Worm (Caenorhabditis elegans) whole organism, L1 larva: ENCODE measurements around the gene F54E2.1.
A peak's percentile ranks its signal among the peaks of the same experiment; 100 is the strongest.

Experiments used
- C04F5.9 ChIP-seq: sonication (generic microtip); optimal IDR thresholded peaks from 2 replicates; lab custom pipeline; 2016; ENCODE audit warnings: missing genetic modification characterization, missing compliant biosample characterization
- C16A3.4 ChIP-seq: fragments of 150-350 bp; optimal IDR thresholded peaks from 2 replicates; lab custom pipeline; 2014; ENCODE audit warnings: missing biosample characterization, missing genetic modification characterization
- C34B4.2 ChIP-seq: sonication (generic microtip); optimal IDR thresholded peaks from 2 replicates; lab custom pipeline; 2017; ENCODE audit warnings: mild to moderate bottlenecking, missing genetic modification characterization, missing compliant biosample characterization
- F16B12.6 ChIP-seq: fragments of 150-350 bp; optimal IDR thresholded peaks from 2 replicates; lab custom pipeline; 2014; ENCODE audit warnings: missing biosample characterization, missing genetic modification characterization
- Y116A8C.19 ChIP-seq: sonication (generic microtip); optimal IDR thresholded peaks from 2 replicates; lab custom pipeline; 2016; ENCODE audit warnings: missing compliant biosample characterization, missing genetic modification characterization, borderline replicate concordance
- alr-1 ChIP-seq: fragments of 200-800 bp; sonication (Bioruptor generic); optimal IDR thresholded peaks from 2 replicates; lab custom pipeline; 2018; ENCODE audit warnings: borderline replicate concordance, mild to moderate bottlenecking, missing genetic modification characterization, missing compliant biosample characterization
- ceh-63 ChIP-seq: fragments of 200-800 bp; sonication (Bioruptor generic); optimal IDR thresholded peaks from 2 replicates; lab custom pipeline; 2018; ENCODE audit warnings: mild to moderate bottlenecking, missing genetic modification characterization, missing compliant biosample characterization
- ceh-8 ChIP-seq: fragments of 200-800 bp; sonication (Bioruptor generic); optimal IDR thresholded peaks from 2 replicates; lab custom pipeline; 2018; ENCODE audit warnings: mild to moderate bottlenecking, missing genetic modification characterization, moderate library complexity, missing compliant biosample characterization
- ces-1 ChIP-seq: fragments of 150-350 bp; optimal IDR thresholded peaks from 2 replicates; lab custom pipeline; 2014; ENCODE audit warnings: missing biosample characterization, missing genetic modification reagents, missing genetic modification characterization
- efl-1 ChIP-seq, 4 experiments: fragments of 150-350 bp; optimal IDR thresholded peaks in 3 of 4; peaks in 1 of 4; 1 replicate in 1 of 4; 2 replicates in 3 of 4; lab custom pipeline; 2014; ENCODE audit warnings: missing biosample characterization in 2 of 4, missing genetic modification characterization in 2 of 4, missing genetic modification reagents in 2 of 4
- egl-13 ChIP-seq: sonication (generic microtip); optimal IDR thresholded peaks from 2 replicates; lab custom pipeline; 2016; ENCODE audit warnings: missing genotype, missing genetic modification reagents, missing genetic modification characterization, missing compliant biosample characterization
- elt-2 ChIP-seq: sonication (generic microtip); optimal IDR thresholded peaks from 2 replicates; lab custom pipeline; 2016; ENCODE audit warnings: missing genetic modification characterization, mild to moderate bottlenecking, inconsistent platforms, missing compliant biosample characterization, missing genetic modification reagents
- elt-3 ChIP-seq, 6 experiments: fragments of 150-350 bp in 1 of 6; sonication (generic microtip); optimal IDR thresholded peaks; 2 replicates each; lab custom pipeline; 2017 to 2018; ENCODE audit warnings: missing biosample characterization in 6 of 6, missing genetic modification characterization in 6 of 6, inconsistent platforms in 1 of 6
- fkh-10 ChIP-seq: sonication (generic microtip); optimal IDR thresholded peaks from 2 replicates; lab custom pipeline; 2017; ENCODE audit warnings: missing biosample characterization, missing genetic modification reagents, missing genetic modification characterization
- fos-1 ChIP-seq: fragments of 150-350 bp; optimal IDR thresholded peaks from 2 replicates; lab custom pipeline; 2014; ENCODE audit warnings: missing biosample characterization, missing genetic modification characterization
- hlh-4 ChIP-seq: sonication (generic microtip); optimal IDR thresholded peaks from 2 replicates; lab custom pipeline; 2016; ENCODE audit warnings: mild to moderate bottlenecking, missing genetic modification characterization, missing compliant biosample characterization
- hpl-2 ChIP-seq: fragments of 150-350 bp; optimal IDR thresholded peaks from 2 replicates; lab custom pipeline; 2014; ENCODE audit warnings: missing biosample characterization, missing genetic modification reagents, missing genetic modification characterization
- lin-13 ChIP-seq: fragments of 150-350 bp; optimal IDR thresholded peaks from 2 replicates; lab custom pipeline; 2014; ENCODE audit warnings: missing biosample characterization, missing genetic modification reagents, missing genetic modification characterization
- lin-35 ChIP-seq, 2 experiments: fragments of 150-350 bp; optimal IDR thresholded peaks; 2 replicates each; lab custom pipeline; 2014; ENCODE audit warnings: missing biosample characterization in 2 of 2, missing genetic modification characterization in 2 of 2, missing genetic modification reagents in 2 of 2
- lir-3 ChIP-seq: sonication (generic microtip); optimal IDR thresholded peaks from 2 replicates; lab custom pipeline; 2016; ENCODE audit warnings: mild to moderate bottlenecking, missing genetic modification characterization, moderate library complexity, missing compliant biosample characterization; ENCODE audit not compliant: poor library complexity
- lsy-2 ChIP-seq, 2 experiments: fragments of 150-350 bp; optimal IDR thresholded peaks; 2 replicates each; lab custom pipeline; 2014; ENCODE audit warnings: missing biosample characterization in 2 of 2, missing genetic modification characterization in 2 of 2
- mab-9 ChIP-seq: fragments of 200-800 bp; sonication (Bioruptor generic); IDR thresholded peaks from 2 replicates; pipeline ENCODE4 v1.3.6; 2022; ENCODE audit warnings: missing genetic modification reagents, missing genetic modification characterization, missing compliant biosample characterization
- mdl-1 ChIP-seq, 2 experiments: fragments of 150-350 bp; optimal IDR thresholded peaks; 2 replicates each; lab custom pipeline; 2014 to 2017; ENCODE audit warnings: missing biosample characterization in 2 of 2, missing genetic modification characterization in 2 of 2, inconsistent platforms in 1 of 2
- mep-1 ChIP-seq: fragments of 150-350 bp; optimal IDR thresholded peaks from 2 replicates; lab custom pipeline; 2014; ENCODE audit warnings: missing biosample characterization, missing genetic modification characterization
- nhr-12 ChIP-seq: sonication (generic microtip); optimal IDR thresholded peaks from 2 replicates; lab custom pipeline; 2017; ENCODE audit warnings: missing biosample characterization, missing genetic modification characterization
- nhr-28 ChIP-seq: fragments of 150-350 bp; optimal IDR thresholded peaks from 2 replicates; lab custom pipeline; 2014; ENCODE audit warnings: missing biosample characterization, missing genetic modification characterization
- nhr-71 ChIP-seq: sonication (generic microtip); optimal IDR thresholded peaks from 2 replicates; lab custom pipeline; 2016; ENCODE audit warnings: mild to moderate bottlenecking, missing genetic modification characterization, moderate library complexity, missing compliant biosample characterization
- nhr-84 ChIP-seq: sonication (generic microtip); optimal IDR thresholded peaks from 2 replicates; lab custom pipeline; 2017; ENCODE audit warnings: missing biosample characterization, missing genetic modification characterization
- nhr-85 ChIP-seq: sonication (generic microtip); peaks from one replicate; lab custom pipeline; 2016; ENCODE audit warnings: missing genetic modification characterization, inconsistent platforms, missing compliant biosample characterization
- rnt-1 ChIP-seq: sonication (generic microtip); optimal IDR thresholded peaks from 2 replicates; lab custom pipeline; 2016; ENCODE audit warnings: mild to moderate bottlenecking, missing genetic modification characterization, moderate library complexity, missing compliant biosample characterization
- snpc-4 ChIP-seq: fragments of 150-350 bp; optimal IDR thresholded peaks from 2 replicates; lab custom pipeline; 2014; ENCODE audit warnings: missing biosample characterization, missing genetic modification characterization
- sox-4 ChIP-seq: sonication (generic microtip); optimal IDR thresholded peaks from 2 replicates; lab custom pipeline; 2016; ENCODE audit warnings: missing genetic modification characterization, missing compliant biosample characterization
- sptf-1 ChIP-seq: fragments of 150-350 bp; optimal IDR thresholded peaks from 2 replicates; lab custom pipeline; 2014; ENCODE audit warnings: missing biosample characterization, missing genetic modification characterization
- unc-130 ChIP-seq: fragments of 150-350 bp; optimal IDR thresholded peaks from 2 replicates; lab custom pipeline; 2017; ENCODE audit warnings: missing biosample characterization, missing genetic modification characterization, inconsistent platforms
- unc-30 ChIP-seq: sonication (generic microtip); optimal IDR thresholded peaks from 2 replicates; lab custom pipeline; 2017; ENCODE audit warnings: missing biosample characterization, missing genetic modification characterization
- unc-98 ChIP-seq: fragments of 200-800 bp; sonication (Bioruptor generic); IDR thresholded peaks from 2 replicates; pipeline ENCODE4 v1.3.6; 2022; ENCODE audit warnings: missing genetic modification characterization, missing compliant biosample characterization
- xbp-1 ChIP-seq: sonication (generic microtip); optimal IDR thresholded peaks from 2 replicates; lab custom pipeline; 2016; ENCODE audit warnings: missing genetic modification characterization, missing compliant biosample characterization
- zip-4 ChIP-seq: fragments of 200-800 bp; sonication (Bioruptor generic); optimal IDR thresholded peaks from 2 replicates; lab custom pipeline; 2018; ENCODE audit warnings: mild to moderate bottlenecking, missing genetic modification characterization, moderate library complexity, missing compliant biosample characterization

The F54E2.1 gene

DNA sequence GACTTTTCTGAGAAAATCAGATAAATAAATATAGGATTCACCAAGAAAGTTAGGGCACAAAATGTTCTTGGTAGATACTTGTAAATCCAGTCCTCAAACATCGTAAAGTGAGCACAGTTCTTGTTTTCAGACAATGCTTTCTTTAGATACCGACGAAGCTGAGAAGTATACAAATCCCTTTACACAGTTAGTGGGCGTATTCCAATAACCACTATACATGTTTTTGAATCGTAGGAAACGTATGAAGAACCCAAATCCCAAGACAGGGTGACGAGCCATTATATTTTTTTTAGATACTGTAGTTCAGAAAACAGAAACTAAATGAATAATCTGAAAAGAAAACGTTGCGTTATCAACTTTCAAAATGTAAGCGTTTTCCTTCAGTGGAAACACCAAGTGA is 35.6 kb downstream of the F54E2.1 start, which contains the start of gene srj-44:
srj-44 (minus strand) TSS at position 101 of the 400 bp plus-strand sequence.
- TF ChIP-seq C34B4.2 (tag; lab: Kevin White, UChicago) (no peak), unc-130 (no peak), efl-1 (optimal IDR thresholded peaks at IDR 0.05; lab: Kevin White, UChicago) (no peak), efl-1 (GFP tag; optimal IDR thresholded peaks at IDR 0.05 in 1 of 2; lab: Kevin White, UChicago) (peak in 1 of 2 experiments; percentile 29)

DNA sequence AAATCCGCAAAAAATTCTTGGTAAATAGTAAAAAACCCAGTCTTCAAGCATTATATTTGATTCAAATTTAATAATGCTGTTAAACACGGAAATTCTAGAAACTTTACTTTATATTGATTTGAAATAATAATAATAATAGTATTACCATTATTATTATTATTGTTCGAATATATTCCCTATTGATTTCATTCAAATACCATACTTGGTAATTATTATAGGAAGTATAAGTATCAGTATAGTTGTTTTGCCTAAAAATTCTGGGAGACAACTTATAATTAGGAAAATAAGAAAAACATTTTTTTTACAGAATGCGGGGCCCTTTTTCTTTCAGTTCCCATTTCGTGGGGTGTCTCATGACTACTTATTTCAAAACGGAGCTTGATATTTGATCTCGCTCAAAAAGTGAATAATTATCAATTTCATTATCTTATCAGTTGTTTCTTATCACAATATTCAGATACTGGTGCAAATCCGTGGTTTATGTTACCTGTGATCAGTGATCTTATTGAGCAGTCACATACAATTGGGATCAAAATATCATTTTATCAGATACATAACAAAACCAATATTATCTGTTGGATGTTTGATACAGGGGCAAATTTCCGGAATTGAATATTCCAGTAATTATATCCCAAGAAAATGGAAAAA is 38.2 kb downstream of the F54E2.1 start, which contains the start of gene srj-49:
srj-49 (minus strand) TSS at position 51 of the 648 bp plus-strand sequence.
- no peak for TF ChIP-seq C16A3.4 (tag; lab: Kevin White, UChicago)
- TF ChIP-seq elt-2 (tag; lab: Kevin White, UChicago): peak; percentile 96

DNA sequence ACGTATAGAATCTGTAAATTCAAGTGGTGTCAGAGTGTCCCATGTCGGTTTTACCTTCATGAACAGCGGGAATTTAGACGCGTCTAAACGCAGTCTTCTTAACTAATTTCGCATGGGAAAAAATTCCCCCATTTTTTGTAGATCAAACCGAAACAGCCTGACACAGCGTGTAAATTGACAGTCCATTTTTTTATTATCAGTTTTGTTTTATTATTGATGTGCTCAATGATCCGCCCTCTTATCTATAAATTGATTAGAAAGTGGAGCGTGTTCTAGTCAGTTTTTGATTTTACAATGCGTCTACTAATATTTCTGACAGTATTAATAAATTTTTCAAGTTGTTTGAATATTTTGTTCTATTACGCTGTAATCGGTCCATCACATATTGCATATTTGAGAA is 38.9 kb downstream of the F54E2.1 start, which contains the start of gene ugt-53:
ugt-53 (plus strand) TSS at position 273 of the 400 bp plus-strand sequence.
- no peak for TF ChIP-seq lin-35 (GFP tag; optimal IDR thresholded peaks at IDR 0.05; lab: Kevin White, UChicago)
- TF ChIP-seq egl-13 (tag; lab: Kevin White, UChicago): no peak
- TF ChIP-seq elt-2 (tag; lab: Kevin White, UChicago): peak; percentile 54
- TF ChIP-seq nhr-84 (tag; lab: Kevin White, UChicago): no peak
- TF ChIP-seq C16A3.4 (tag; lab: Kevin White, UChicago): no peak
- TF ChIP-seq lsy-2 (tag; optimal IDR thresholded peaks at IDR 0.05; lab: Kevin White, UChicago): no peak
- TF ChIP-seq Y116A8C.19: no peak
- TF ChIP-seq sox-4 (tag; lab: Kevin White, UChicago): no peak
- TF ChIP-seq nhr-85: peak; percentile 21
- TF ChIP-seq hpl-2 (GFP tag; lab: Kevin White, UChicago): no peak
- no peak for TF ChIP-seq elt-3 (tag; optimal IDR thresholded peaks at IDR 0.05; lab: Kevin White, UChicago)
- TF ChIP-seq alr-1 (tag; lab: Kevin White, UChicago): no peak
- TF ChIP-seq hlh-4 (tag; lab: Kevin White, UChicago): no peak
- TF ChIP-seq, all 84 proteins: peak for 2

DNA sequence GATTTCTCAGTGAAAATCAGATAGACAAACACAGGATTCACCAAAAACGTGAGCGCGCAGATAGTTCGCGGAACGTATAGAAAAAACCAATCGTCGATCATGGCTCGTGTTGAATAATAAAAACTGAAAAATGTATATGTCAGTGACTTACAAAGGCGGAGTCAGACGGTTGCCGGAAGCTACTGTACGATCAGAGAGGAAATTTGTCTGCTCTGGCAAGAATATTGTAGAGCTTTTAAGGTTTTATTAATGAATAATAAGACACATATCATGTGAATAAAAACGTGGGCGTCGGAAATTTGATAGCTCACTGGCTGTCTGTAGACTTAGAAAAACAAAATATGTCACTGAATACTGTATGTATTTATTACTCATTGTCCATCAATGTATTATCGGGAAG is 45.3 kb downstream of the F54E2.1 start, which contains the start of gene srj-57:
srj-57 (minus strand) TSS at position 101 of the 400 bp plus-strand sequence.
- TF ChIP-seq xbp-1 (tag; lab: Kevin White, UChicago) (no peak), nhr-71 (tag; lab: Kevin White, UChicago) (no peak), lir-3 (tag; lab: Kevin White, UChicago) (no peak), nhr-12 (tag; lab: Kevin White, UChicago) (no peak), zip-4 (GFP tag; lab: Kevin White, UChicago) (no peak), sptf-1 (no peak), mdl-1 (tag; optimal IDR thresholded peaks at IDR 0.05; lab: Kevin White, UChicago) (no peak)

DNA sequence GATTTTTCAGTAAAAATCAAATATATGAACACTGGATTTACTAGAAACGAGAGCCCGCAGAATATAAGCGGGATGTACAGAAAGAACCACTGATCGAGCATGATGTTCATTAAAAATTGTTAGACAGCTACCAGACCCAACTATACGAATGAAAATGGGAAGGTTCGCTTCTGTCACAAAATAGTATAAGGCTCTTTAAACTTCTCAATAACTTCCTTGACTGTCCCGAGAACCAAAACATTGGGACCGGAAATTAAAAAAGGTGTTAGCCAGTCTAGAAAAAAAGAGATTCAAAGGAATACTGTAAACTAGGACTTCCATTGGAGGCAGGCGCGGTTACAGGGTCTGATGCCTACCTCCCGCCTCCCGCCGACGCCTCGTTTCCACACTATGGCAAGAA is 47.6 kb downstream of the F54E2.1 start, which contains the start of gene srj-55:
srj-55 (minus strand) TSS at position 101 of the 400 bp plus-strand sequence.
- TF ChIP-seq efl-1 (optimal IDR thresholded peaks at IDR 0.05; lab: Kevin White, UChicago) (no peak), efl-1 (GFP tag; optimal IDR thresholded peaks at IDR 0.05 in 1 of 2; lab: Kevin White, UChicago) (no peak), C04F5.9 (no peak), ces-1 (GFP tag; lab: Kevin White, UChicago) (no peak), unc-30 (no peak), lin-13 (GFP tag; lab: Kevin White, UChicago) (no peak), mep-1 (no peak), rnt-1 (tag; lab: Kevin White, UChicago) (no peak), ceh-8 (GFP tag; lab: Kevin White, UChicago) (no peak), sptf-1 (no peak), unc-98 (GFP tag; lab: Robert Waterston, UW) (no peak), ceh-63 (GFP tag; lab: Kevin White, UChicago) (no peak), fkh-10 (GFP tag; lab: Kevin White, UChicago) (no peak), F16B12.6 (tag; lab: Kevin White, UChicago) (no peak), C34B4.2 (tag; lab: Kevin White, UChicago) (no peak), fos-1 (tag; lab: Kevin White, UChicago) (no peak), snpc-4 (tag; lab: Kevin White, UChicago) (no peak), mab-9 (GFP tag; lab: Robert Waterston, UW) (no peak), nhr-28 (no peak)
- TF ChIP-seq, all 84 proteins: peak for 0
